Fruit fly (Drosophila melanogaster) whole organism, pupa: ENCODE results near the gene Ugt37A1.

Experiments used
- CG10348 ChIP-seq: fragments of 200-800 bp; sonication (Bioruptor generic); IDR thresholded peaks from 2 replicates; pipeline ENCODE4 v1.3.6; 2022; ENCODE audit warnings: missing biosample characterization, missing genetic modification characterization
- CG12605 ChIP-seq: fragments of 200-800 bp; sonication (Bioruptor generic); IDR thresholded peaks from 2 replicates; pipeline ENCODE4 v1.3.6; 2022; ENCODE audit warnings: missing biosample characterization, missing genetic modification characterization
- CG13204 ChIP-seq: fragments of 200-800 bp; sonication (Bioruptor generic); optimal IDR thresholded peaks from 2 replicates; lab custom pipeline; 2018; ENCODE audit warnings: missing biosample characterization, mild to moderate bottlenecking, missing genetic modification characterization, moderate library complexity
- CG14655 ChIP-seq: fragments of 200-800 bp; sonication (Bioruptor generic); optimal IDR thresholded peaks from 3 replicates; lab custom pipeline; 2017; ENCODE audit warnings: mild to moderate bottlenecking, missing biosample characterization, missing genetic modification reagents, missing genetic modification characterization
- CG15710 ChIP-seq: fragments of 200-800 bp; sonication (Bioruptor generic); optimal IDR thresholded peaks from 2 replicates; lab custom pipeline; 2018; ENCODE audit warnings: missing biosample characterization, mild to moderate bottlenecking, missing genetic modification characterization, moderate library complexity
- CG17806 ChIP-seq: fragments of 200-800 bp; sonication (Bioruptor generic); optimal IDR thresholded peaks from 2 replicates; lab custom pipeline; 2018; ENCODE audit warnings: missing biosample characterization, mild to moderate bottlenecking, missing genetic modification characterization, moderate library complexity
- CG32121 ChIP-seq: fragments of 200-800 bp; sonication (Bioruptor generic); IDR thresholded peaks from 2 replicates; pipeline ENCODE4 v1.3.6; 2022; ENCODE audit warnings: missing biosample characterization, missing genetic modification characterization
- CG34367 ChIP-seq: fragments of 200-800 bp; sonication (Bioruptor generic); optimal IDR thresholded peaks from 2 replicates; lab custom pipeline; 2018; ENCODE audit warnings: missing biosample characterization, mild to moderate bottlenecking, missing genetic modification characterization
- CG4496 ChIP-seq: fragments of 200-800 bp; sonication (Bioruptor generic); IDR thresholded peaks from 3 replicates; pipeline ENCODE4 v1.3.6; 2022; ENCODE audit warnings: missing biosample characterization, missing genetic modification characterization
- CG8159 ChIP-seq: fragments of 200-800 bp; sonication (Bioruptor generic); optimal IDR thresholded peaks from 3 replicates; lab custom pipeline; 2018; ENCODE audit warnings: missing biosample characterization, mild to moderate bottlenecking, missing genetic modification characterization, moderate library complexity
- CG8301 ChIP-seq: fragments of 200-800 bp; sonication (Bioruptor generic); optimal IDR thresholded peaks from 2 replicates; lab custom pipeline; 2018; ENCODE audit warnings: missing biosample characterization, mild to moderate bottlenecking, missing genetic modification characterization
- CG9948 ChIP-seq: fragments of 200-800 bp; sonication (Bioruptor generic); optimal IDR thresholded peaks from 2 replicates; lab custom pipeline; 2018; ENCODE audit warnings: missing biosample characterization, mild to moderate bottlenecking, missing genetic modification characterization, moderate library complexity
- D1 ChIP-seq: fragments of 200-800 bp; sonication (Bioruptor generic); optimal IDR thresholded peaks from 2 replicates; lab custom pipeline; 2018; ENCODE audit warnings: missing biosample characterization, mild to moderate bottlenecking, missing genetic modification characterization, moderate library complexity
- EcR ChIP-seq: fragments of 200-800 bp; sonication (Bioruptor generic); optimal IDR thresholded peaks from 3 replicates; lab custom pipeline; 2019; ENCODE audit warnings: missing biosample characterization, missing genetic modification characterization, mild to moderate bottlenecking, moderate library complexity, missing genetic modification reagents
- Ets98B ChIP-seq: fragments of 200-800 bp; sonication (Bioruptor generic); IDR thresholded peaks from 2 replicates; pipeline ENCODE4 v1.3.6; 2022; ENCODE audit warnings: missing biosample characterization, missing genetic modification characterization
- Pif1A ChIP-seq: fragments of 200-800 bp; sonication (Bioruptor generic); optimal IDR thresholded peaks from 3 replicates; lab custom pipeline; 2016; ENCODE audit warnings: missing biosample characterization, missing genetic modification characterization
- Pif1B ChIP-seq: fragments of 200-800 bp; sonication (Bioruptor generic); optimal IDR thresholded peaks from 3 replicates; lab custom pipeline; 2016; ENCODE audit warnings: missing biosample characterization, missing genetic modification characterization
- Snoo ChIP-seq: fragments of 200-800 bp; sonication (Bioruptor generic); optimal IDR thresholded peaks from 3 replicates; lab custom pipeline; 2017; ENCODE audit warnings: missing biosample characterization, mild to moderate bottlenecking, missing genetic modification characterization, inconsistent platforms
- fd96Ca ChIP-seq: fragments of 200-800 bp; sonication (Bioruptor generic); IDR thresholded peaks from 3 replicates; pipeline ENCODE4 v1.3.6; 2022; ENCODE audit warnings: missing biosample characterization, missing genetic modification characterization
- gl ChIP-seq: fragments of 200-800 bp; sonication (Bioruptor generic); optimal IDR thresholded peaks from 2 replicates; lab custom pipeline; 2018; ENCODE audit warnings: missing biosample characterization, mild to moderate bottlenecking, missing genetic modification characterization
- rn ChIP-seq: fragments of 200-800 bp; sonication (Bioruptor generic); IDR thresholded peaks from 2 replicates; pipeline ENCODE4 v1.3.6; 2022; ENCODE audit warnings: missing biosample characterization, missing genetic modification characterization

Gene Ugt37A1

dm6 chr2L:20371451-20371850 is 2.5 kb downstream of the Ugt37A1 start:
- TF ChIP-seq gl (tag; lab: Kevin White, UChicago) (peak; percentile 41), CG17806 (tag; lab: Kevin White, UChicago) (peak; percentile 77), CG34367 (tag; lab: Kevin White, UChicago) (peak; percentile 58), CG12605 (GFP tag; lab: Robert Waterston, UW) (peak; percentile 84), Pif1B (GFP tag; lab: Kevin White, UChicago) (peak; percentile 71), CG8301 (tag; lab: Kevin White, UChicago) (peak; percentile 94), Snoo (tag; lab: Kevin White, UChicago) (no peak), D1 (tag; lab: Kevin White, UChicago) (peak; percentile 27), fd96Ca (peak; percentile 89), Ets98B (GFP tag; lab: Robert Waterston, UW) (peak; percentile 86), CG15710 (peak; percentile 28), CG9948 (peak; percentile 78), Pif1A (peak; percentile 84), CG8159 (tag; lab: Kevin White, UChicago) (peak; percentile 69), CG10348 (no peak), CG32121 (peak; percentile 69; the same call in 1 of the 2 replicates), CG4496 (GFP tag; lab: Robert Waterston, UW) (peak; percentile 90), rn (GFP tag; lab: Robert Waterston, UW) (peak; percentile 69), CG14655 (GFP tag; lab: Kevin White, UChicago) (peak; percentile 96), EcR (GFP tag; lab: Kevin White, UChicago) (no peak), CG13204 (GFP tag; lab: Kevin White, UChicago) (no peak)

dm6 chr2L:20370151-20370550 is 3.8 kb downstream of the Ugt37A1 start:
- TF ChIP-seq CG8159 (tag; lab: Kevin White, UChicago) (peak; percentile 23), CG10348 (no peak), CG4496 (GFP tag; lab: Robert Waterston, UW) (peak; percentile 63; the same call in 2 of the 3 replicates), CG13204 (GFP tag; lab: Kevin White, UChicago) (no peak), Pif1A (peak; percentile 15), rn (GFP tag; lab: Robert Waterston, UW) (no peak), CG34367 (tag; lab: Kevin White, UChicago) (no peak), Snoo (tag; lab: Kevin White, UChicago) (no peak), D1 (tag; lab: Kevin White, UChicago) (no peak), CG32121 (no peak), CG14655 (GFP tag; lab: Kevin White, UChicago) (peak; percentile 74), CG9948 (peak; percentile 25), Pif1B (GFP tag; lab: Kevin White, UChicago) (no peak), EcR (GFP tag; lab: Kevin White, UChicago) (no peak), fd96Ca (no peak), CG12605 (GFP tag; lab: Robert Waterston, UW) (no peak), CG8301 (tag; lab: Kevin White, UChicago) (peak; percentile 79), gl (tag; lab: Kevin White, UChicago) (no peak), CG17806 (tag; lab: Kevin White, UChicago) (peak; percentile 27), CG15710 (no peak), Ets98B (GFP tag; lab: Robert Waterston, UW) (peak; percentile 28; the same call in 1 of the 2 replicates)

dm6 chr2L:20352727-20353126 is 21.2 kb downstream of the Ugt37A1 start:
- TF ChIP-seq CG34367 (tag; lab: Kevin White, UChicago), result no peak
- no peak for TF ChIP-seq CG8159 (tag; lab: Kevin White, UChicago)
- no peak for TF ChIP-seq Snoo (tag; lab: Kevin White, UChicago)
- TF ChIP-seq EcR (GFP tag; lab: Kevin White, UChicago), result no peak

- TF ChIP-seq CG10348, result no peak
- no peak for TF ChIP-seq Ets98B (GFP tag; lab: Robert Waterston, UW)
- TF ChIP-seq D1 (tag; lab: Kevin White, UChicago), result no peak
- no peak for TF ChIP-seq CG13204 (GFP tag; lab: Kevin White, UChicago)
- TF ChIP-seq Pif1A, result no peak
- TF ChIP-seq Pif1B (GFP tag; lab: Kevin White, UChicago), result no peak
- TF ChIP-seq gl (tag; lab: Kevin White, UChicago), result no peak
- TF ChIP-seq CG8159 (tag; lab: Kevin White, UChicago), result no peak
- TF ChIP-seq CG15710, result no peak
- TF ChIP-seq CG17806 (tag; lab: Kevin White, UChicago), result no peak
- no peak for TF ChIP-seq rn (GFP tag; lab: Robert Waterston, UW)
- TF ChIP-seq CG14655 (GFP tag; lab: Kevin White, UChicago), result no peak
- no peak for TF ChIP-seq CG32121
These were observed 21.7 kb downstream of the Ugt37A1 start for dm6 chr2L:20352200-20352599.

dm6 chr2L:20351723-20352122 is 22.2 kb downstream of the Ugt37A1 start:
- TF ChIP-seq CG12605 (GFP tag; lab: Robert Waterston, UW) (0 out of 2 replicates have a peak, but pooled peaks have one; percentile 13), CG32121 (peak; percentile 52), Ets98B (GFP tag; lab: Robert Waterston, UW) (peak; percentile 43; the same call in 1 of the 2 replicates), fd96Ca (peak; percentile 49; the same call in 1 of the 3 replicates), CG8301 (tag; lab: Kevin White, UChicago) (peak; percentile 47), CG9948 (no peak)
